Fruit fly (Drosophila melanogaster): Measurements from ENCODE around the gene CG43675.

DNA sequence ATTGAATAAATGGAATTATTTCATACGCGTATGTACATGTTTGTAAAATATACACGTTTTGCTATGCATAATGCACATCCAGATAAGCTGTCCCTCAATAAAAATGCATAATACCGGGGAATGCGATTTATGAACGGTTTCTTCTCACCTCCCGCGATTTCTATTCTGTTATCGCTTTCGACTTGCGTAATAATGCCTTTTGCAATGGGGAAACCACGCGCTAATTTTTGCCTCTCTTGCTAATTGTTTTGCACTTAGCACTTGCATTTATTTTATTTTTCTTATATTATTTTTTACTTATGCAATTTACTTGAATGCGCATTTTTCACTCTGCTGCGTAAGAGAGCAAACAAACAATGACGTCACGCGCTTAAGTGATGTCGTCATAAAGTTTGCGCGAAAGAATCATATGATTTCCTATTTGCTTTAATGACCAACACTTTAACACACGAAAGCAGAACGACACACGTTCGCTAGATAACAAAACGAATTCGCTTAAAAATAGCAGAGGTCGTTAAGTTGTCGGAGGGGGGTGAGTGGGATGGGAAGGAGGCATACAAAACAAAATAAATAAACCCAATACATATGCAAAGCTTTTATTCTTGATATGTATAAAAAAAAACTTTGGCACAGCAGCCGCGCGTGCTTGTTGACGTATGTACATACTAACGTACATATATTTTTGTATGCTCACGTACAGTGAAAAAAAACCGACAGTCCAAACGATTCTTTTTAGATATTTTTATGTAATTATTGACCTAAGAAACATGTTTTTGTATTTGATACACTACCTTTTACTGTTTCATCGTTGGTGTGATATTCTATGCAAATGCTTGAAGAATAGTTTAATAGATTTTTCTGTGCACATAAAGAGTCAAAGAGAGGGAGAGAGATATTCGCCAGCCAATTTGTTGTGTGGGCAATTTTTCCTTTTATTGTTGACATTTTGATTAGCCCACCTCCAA is 3.6 kb upstream of the CG43675 start:
- TF ChIP-seq Dll (optimal IDR thresholded peaks at IDR 0.05) (no peak), CG8478 (optimal IDR thresholded peaks at IDR 0.05) (no peak), usp (GFP tag; optimal IDR thresholded peaks at IDR 0.05) (no peak), psq (optimal IDR thresholded peaks at IDR 0.05) (no peak)

Measured in whole organism.